Fruit fly (Drosophila melanogaster) whole organism, adult: ENCODE results near the gene tmod.

Source experiments
- CG11617 ChIP-seq: fragments of 200-800 bp; sonication (Bioruptor generic); optimal IDR thresholded peaks from 2 replicates; lab custom pipeline; 2017; ENCODE audit warnings: mild to moderate bottlenecking, missing biosample characterization, missing genetic modification reagents, missing genetic modification characterization
- CG12768 ChIP-seq: fragments of 200-800 bp; sonication (Bioruptor generic); optimal IDR thresholded peaks from 2 replicates; lab custom pipeline; 2017; ENCODE audit warnings: missing biosample characterization, missing genetic modification characterization, mild to moderate bottlenecking, moderate library complexity, missing genetic modification reagents
- CG14711 ChIP-seq: fragments of 200-800 bp; sonication (Bioruptor generic); optimal IDR thresholded peaks from 2 replicates; lab custom pipeline; 2018; ENCODE audit warnings: missing biosample characterization, mild to moderate bottlenecking, missing genetic modification characterization, moderate library complexity
- CG1620 ChIP-seq: fragments of 200-800 bp; sonication (Bioruptor generic); optimal IDR thresholded peaks from 2 replicates; lab custom pipeline; 2016; ENCODE audit warnings: missing biosample characterization, missing genetic modification characterization
- CG33017 ChIP-seq: fragments of 200-800 bp; sonication (Bioruptor generic); optimal IDR thresholded peaks from 2 replicates; lab custom pipeline; 2018; ENCODE audit warnings: missing biosample characterization, mild to moderate bottlenecking, missing genetic modification characterization, moderate library complexity
- CG5204 ChIP-seq: fragments of 200-800 bp; sonication (Bioruptor generic); optimal IDR thresholded peaks from 2 replicates; lab custom pipeline; 2016; ENCODE audit warnings: missing biosample characterization, missing genetic modification characterization
- CG7045 ChIP-seq: fragments of 200-800 bp; sonication (Bioruptor generic); optimal IDR thresholded peaks from 2 replicates; lab custom pipeline; 2017; ENCODE audit warnings: missing biosample characterization, mild to moderate bottlenecking, missing genetic modification characterization
- CG7101 ChIP-seq: fragments of 200-800 bp; sonication (Bioruptor generic); optimal IDR thresholded peaks from 2 replicates; lab custom pipeline; 2018; ENCODE audit warnings: missing biosample characterization, mild to moderate bottlenecking, missing genetic modification characterization, moderate library complexity
- Clk ChIP-seq: fragments of 200-800 bp; sonication (Bioruptor generic); optimal IDR thresholded peaks from 2 replicates; lab custom pipeline; 2017; ENCODE audit warnings: missing biosample characterization, missing genetic modification characterization
- Crg-1 ChIP-seq: fragments of 200-800 bp; sonication (Bioruptor generic); optimal IDR thresholded peaks from 2 replicates; lab custom pipeline; 2016; ENCODE audit warnings: missing biosample characterization, missing genetic modification characterization
- Hr96 ChIP-seq: fragments of 200-800 bp; sonication (Bioruptor generic); optimal IDR thresholded peaks from 2 replicates; lab custom pipeline; 2016; ENCODE audit warnings: missing biosample characterization, missing genetic modification characterization
- Mnt ChIP-seq: fragments of 200-800 bp; sonication (Bioruptor generic); optimal IDR thresholded peaks from 2 replicates; lab custom pipeline; 2016; ENCODE audit warnings: missing biosample characterization, mild to moderate bottlenecking, missing genetic modification characterization
- bab1 ChIP-seq: fragments of 200-800 bp; sonication (Bioruptor generic); optimal IDR thresholded peaks from 3 replicates; lab custom pipeline; 2019; ENCODE audit warnings: missing biosample characterization, mild to moderate bottlenecking, missing genetic modification characterization, moderate library complexity
- cic ChIP-seq: fragments of 200-800 bp; sonication (Bioruptor generic); optimal IDR thresholded peaks from 2 replicates; lab custom pipeline; 2017; ENCODE audit warnings: missing biosample characterization, mild to moderate bottlenecking, missing genetic modification characterization, moderate library complexity
- cnc ChIP-seq, 2 experiments: fragments of >200 bp; optimal IDR thresholded peaks; 2 replicates each; lab custom pipeline; 2017
- kay ChIP-seq: fragments of 200-800 bp; sonication (Bioruptor generic); peaks from one replicate; lab custom pipeline; 2016; ENCODE audit warnings: missing biosample characterization, missing genetic modification characterization, borderline replicate concordance
- ovo ChIP-seq: fragments of 200-800 bp; sonication (Bioruptor generic); optimal IDR thresholded peaks from 2 replicates; lab custom pipeline; 2016; ENCODE audit warnings: missing biosample characterization, missing genetic modification characterization
- pad ChIP-seq: fragments of 200-800 bp; sonication (Bioruptor generic); optimal IDR thresholded peaks from 3 replicates; lab custom pipeline; 2017; ENCODE audit warnings: missing biosample characterization, missing genetic modification characterization, mild to moderate bottlenecking, moderate library complexity, missing genetic modification reagents
- tj ChIP-seq: fragments of 200-800 bp; sonication (Bioruptor generic); optimal IDR thresholded peaks from 3 replicates; lab custom pipeline; 2017; ENCODE audit warnings: missing biosample characterization, mild to moderate bottlenecking, missing genetic modification characterization, moderate library complexity
- toe ChIP-seq: fragments of 200-800 bp; sonication (Bioruptor generic); optimal IDR thresholded peaks from 2 replicates; lab custom pipeline; 2016; ENCODE audit warnings: missing biosample characterization, missing genetic modification characterization

Gene tmod

dm6 chr3R:30600154-30601009 lies 68.0 kb downstream of the tmod start:
- TF ChIP-seq Mnt, result peak; percentile 47
- peak; percentile 79 for TF ChIP-seq CG11617 (GFP tag; lab: Kevin White, UChicago)
- TF ChIP-seq CG7101 (tag; lab: Kevin White, UChicago), result peak; percentile 87
- TF ChIP-seq toe (GFP tag; lab: Kevin White, UChicago), result peak; percentile 52
- peak; percentile 51 for TF ChIP-seq tj (GFP tag; lab: Kevin White, UChicago)
- peak; percentile 86 for TF ChIP-seq CG33017 (tag; lab: Kevin White, UChicago)
- no peak for TF ChIP-seq ovo (GFP tag; lab: Kevin White, UChicago)
- TF ChIP-seq cic (GFP tag; lab: Kevin White, UChicago), result no peak
- TF ChIP-seq cnc (optimal IDR thresholded peaks at IDR 0.05; lab: Kevin White, UChicago), result no peak
- peak; percentile 77 for TF ChIP-seq CG7045 (GFP tag; lab: Kevin White, UChicago)
- peak; percentile 72 for TF ChIP-seq CG12768 (GFP tag; lab: Kevin White, UChicago)
- peak; percentile 69 for TF ChIP-seq CG14711 (tag; lab: Kevin White, UChicago)
- TF ChIP-seq kay (GFP tag; lab: Kevin White, UChicago), result peak; percentile 87
- peak; percentile 78 for TF ChIP-seq CG5204
- peak; percentile 2 for TF ChIP-seq Crg-1 (GFP tag; lab: Kevin White, UChicago)
- peak; percentile 72 for TF ChIP-seq Hr96 (GFP tag; lab: Kevin White, UChicago)
- TF ChIP-seq Clk (GFP tag; lab: Kevin White, UChicago), result peak; percentile 17
- TF ChIP-seq pad (GFP tag; lab: Kevin White, UChicago), result peak; percentile 27
- TF ChIP-seq bab1 (GFP tag; lab: Kevin White, UChicago), result peak; percentile 82
- TF ChIP-seq CG1620 (GFP tag; lab: Kevin White, UChicago), result peak; percentile 32

dm6 chr3R:30601440-30602256 lies 69.2 kb downstream of the tmod start, which contains the start of the genes CG2246 and CG31021:
Gene CG2246 (minus strand): TSS chr3R:30601489.
Gene CG31021 (plus strand): TSS chr3R:30602206.
- TF ChIP-seq CG11617 (GFP tag; lab: Kevin White, UChicago) (peak; percentile 28), CG12768 (GFP tag; lab: Kevin White, UChicago) (no peak), ovo (GFP tag; lab: Kevin White, UChicago) (peak; percentile 51), kay (GFP tag; lab: Kevin White, UChicago) (no peak), CG7045 (GFP tag; lab: Kevin White, UChicago) (peak; percentile 34), toe (GFP tag; lab: Kevin White, UChicago) (peak; percentile 65), bab1 (GFP tag; lab: Kevin White, UChicago) (peak; percentile 25), cnc (optimal IDR thresholded peaks at IDR 0.05; lab: Kevin White, UChicago) (no peak), tj (GFP tag; lab: Kevin White, UChicago) (no peak), Hr96 (GFP tag; lab: Kevin White, UChicago) (peak; percentile 3), Crg-1 (GFP tag; lab: Kevin White, UChicago) (peak; percentile 31), CG33017 (tag; lab: Kevin White, UChicago) (no peak), Mnt (peak; percentile 11), pad (GFP tag; lab: Kevin White, UChicago) (peak; percentile 12), CG1620 (GFP tag; lab: Kevin White, UChicago) (peak; percentile 49), CG14711 (tag; lab: Kevin White, UChicago) (no peak), Clk (GFP tag; lab: Kevin White, UChicago) (peak; percentile 47), CG5204 (peak; percentile 72), CG7101 (tag; lab: Kevin White, UChicago) (peak; percentile 20), cic (GFP tag; lab: Kevin White, UChicago) (no peak)

- TF ChIP-seq toe (GFP tag; lab: Kevin White, UChicago) (no peak), CG12768 (GFP tag; lab: Kevin White, UChicago) (no peak), CG7045 (GFP tag; lab: Kevin White, UChicago) (no peak), cic (GFP tag; lab: Kevin White, UChicago) (no peak), CG33017 (tag; lab: Kevin White, UChicago) (no peak), Crg-1 (GFP tag; lab: Kevin White, UChicago) (no peak), ovo (GFP tag; lab: Kevin White, UChicago) (no peak), CG11617 (GFP tag; lab: Kevin White, UChicago) (no peak), cnc (optimal IDR thresholded peaks at IDR 0.05; lab: Kevin White, UChicago) (no peak), pad (GFP tag; lab: Kevin White, UChicago) (no peak), CG5204 (no peak), CG7101 (tag; lab: Kevin White, UChicago) (no peak), bab1 (GFP tag; lab: Kevin White, UChicago) (no peak), CG1620 (GFP tag; lab: Kevin White, UChicago) (no peak), CG14711 (tag; lab: Kevin White, UChicago) (no peak)
Measured at dm6 chr3R:30603881-30604280, 71.5 kb downstream of the tmod start, which contains the start of gene PH4alphaNE3. Gene PH4alphaNE3 (plus strand): TSS chr3R:30604181.

dm6 chr3R:30605889-30606288 lies 73.5 kb downstream of the tmod start, which contains the start of gene CG31016:
Gene CG31016 (plus strand): TSS chr3R:30606189.
- TF ChIP-seq CG33017 (tag; lab: Kevin White, UChicago), result no peak
- no peak for TF ChIP-seq CG14711 (tag; lab: Kevin White, UChicago)
- TF ChIP-seq CG5204, result no peak
- no peak for TF ChIP-seq Hr96 (GFP tag; lab: Kevin White, UChicago)
- no peak for TF ChIP-seq CG11617 (GFP tag; lab: Kevin White, UChicago)
- TF ChIP-seq cnc (optimal IDR thresholded peaks at IDR 0.05; lab: Kevin White, UChicago), result no peak
- TF ChIP-seq cic (GFP tag; lab: Kevin White, UChicago), result no peak
- no peak for TF ChIP-seq tj (GFP tag; lab: Kevin White, UChicago)
- no peak for TF ChIP-seq CG1620 (GFP tag; lab: Kevin White, UChicago)
- no peak for TF ChIP-seq CG7045 (GFP tag; lab: Kevin White, UChicago)
- no peak for TF ChIP-seq ovo (GFP tag; lab: Kevin White, UChicago)
- TF ChIP-seq toe (GFP tag; lab: Kevin White, UChicago), result no peak
- TF ChIP-seq kay (GFP tag; lab: Kevin White, UChicago), result no peak
- TF ChIP-seq bab1 (GFP tag; lab: Kevin White, UChicago), result no peak
- no peak for TF ChIP-seq Crg-1 (GFP tag; lab: Kevin White, UChicago)
- TF ChIP-seq pad (GFP tag; lab: Kevin White, UChicago), result no peak
- TF ChIP-seq Mnt, result no peak
- TF ChIP-seq CG12768 (GFP tag; lab: Kevin White, UChicago), result no peak
- no peak for TF ChIP-seq CG7101 (tag; lab: Kevin White, UChicago)
- no peak for TF ChIP-seq Clk (GFP tag; lab: Kevin White, UChicago)
